Worm (Caenorhabditis elegans): ENCODE data around the gene R07E3.1.

ce11 chrX:10321401-10321800, 19.6 kb downstream of the R07E3.1 start:
- TF ChIP-seq dao-5 (tag; optimal IDR thresholded peaks at IDR 0.05) = no peak
- TF ChIP-seq him-1 (tag; optimal IDR thresholded peaks at IDR 0.05) = no peak
- TF ChIP-seq W03F9.2 (tag; optimal IDR thresholded peaks at IDR 0.05) = no peak
